Fruit fly (Drosophila melanogaster) whole organism, pupa: Measurements from ENCODE around the gene CG2964.

Experiments used
- CG13204 ChIP-seq: fragments of 200-800 bp; sonication (Bioruptor generic); optimal IDR thresholded peaks from 2 replicates; lab custom pipeline; 2018; ENCODE audit warnings: missing biosample characterization, mild to moderate bottlenecking, missing genetic modification characterization, moderate library complexity
- CG14655 ChIP-seq: fragments of 200-800 bp; sonication (Bioruptor generic); optimal IDR thresholded peaks from 3 replicates; lab custom pipeline; 2017; ENCODE audit warnings: mild to moderate bottlenecking, missing biosample characterization, missing genetic modification reagents, missing genetic modification characterization
- CG15710 ChIP-seq: fragments of 200-800 bp; sonication (Bioruptor generic); optimal IDR thresholded peaks from 2 replicates; lab custom pipeline; 2018; ENCODE audit warnings: missing biosample characterization, mild to moderate bottlenecking, missing genetic modification characterization, moderate library complexity
- CG17806 ChIP-seq: fragments of 200-800 bp; sonication (Bioruptor generic); optimal IDR thresholded peaks from 2 replicates; lab custom pipeline; 2018; ENCODE audit warnings: missing biosample characterization, mild to moderate bottlenecking, missing genetic modification characterization, moderate library complexity
- CG32121 ChIP-seq: fragments of 200-800 bp; sonication (Bioruptor generic); IDR thresholded peaks from 2 replicates; pipeline ENCODE4 v1.3.6; 2022; ENCODE audit warnings: missing biosample characterization, missing genetic modification characterization
- CG4496 ChIP-seq: fragments of 200-800 bp; sonication (Bioruptor generic); IDR thresholded peaks from 3 replicates; pipeline ENCODE4 v1.3.6; 2022; ENCODE audit warnings: missing biosample characterization, missing genetic modification characterization
- CG8159 ChIP-seq: fragments of 200-800 bp; sonication (Bioruptor generic); optimal IDR thresholded peaks from 3 replicates; lab custom pipeline; 2018; ENCODE audit warnings: missing biosample characterization, mild to moderate bottlenecking, missing genetic modification characterization, moderate library complexity
- CG8301 ChIP-seq: fragments of 200-800 bp; sonication (Bioruptor generic); optimal IDR thresholded peaks from 2 replicates; lab custom pipeline; 2018; ENCODE audit warnings: missing biosample characterization, mild to moderate bottlenecking, missing genetic modification characterization
- CG9948 ChIP-seq: fragments of 200-800 bp; sonication (Bioruptor generic); optimal IDR thresholded peaks from 2 replicates; lab custom pipeline; 2018; ENCODE audit warnings: missing biosample characterization, mild to moderate bottlenecking, missing genetic modification characterization, moderate library complexity
- D1 ChIP-seq: fragments of 200-800 bp; sonication (Bioruptor generic); optimal IDR thresholded peaks from 2 replicates; lab custom pipeline; 2018; ENCODE audit warnings: missing biosample characterization, mild to moderate bottlenecking, missing genetic modification characterization, moderate library complexity
- EcR ChIP-seq: fragments of 200-800 bp; sonication (Bioruptor generic); optimal IDR thresholded peaks from 3 replicates; lab custom pipeline; 2019; ENCODE audit warnings: missing biosample characterization, missing genetic modification characterization, mild to moderate bottlenecking, moderate library complexity, missing genetic modification reagents
- Snoo ChIP-seq: fragments of 200-800 bp; sonication (Bioruptor generic); optimal IDR thresholded peaks from 3 replicates; lab custom pipeline; 2017; ENCODE audit warnings: missing biosample characterization, mild to moderate bottlenecking, missing genetic modification characterization, inconsistent platforms
- gl ChIP-seq: fragments of 200-800 bp; sonication (Bioruptor generic); optimal IDR thresholded peaks from 2 replicates; lab custom pipeline; 2018; ENCODE audit warnings: missing biosample characterization, mild to moderate bottlenecking, missing genetic modification characterization

DNA sequence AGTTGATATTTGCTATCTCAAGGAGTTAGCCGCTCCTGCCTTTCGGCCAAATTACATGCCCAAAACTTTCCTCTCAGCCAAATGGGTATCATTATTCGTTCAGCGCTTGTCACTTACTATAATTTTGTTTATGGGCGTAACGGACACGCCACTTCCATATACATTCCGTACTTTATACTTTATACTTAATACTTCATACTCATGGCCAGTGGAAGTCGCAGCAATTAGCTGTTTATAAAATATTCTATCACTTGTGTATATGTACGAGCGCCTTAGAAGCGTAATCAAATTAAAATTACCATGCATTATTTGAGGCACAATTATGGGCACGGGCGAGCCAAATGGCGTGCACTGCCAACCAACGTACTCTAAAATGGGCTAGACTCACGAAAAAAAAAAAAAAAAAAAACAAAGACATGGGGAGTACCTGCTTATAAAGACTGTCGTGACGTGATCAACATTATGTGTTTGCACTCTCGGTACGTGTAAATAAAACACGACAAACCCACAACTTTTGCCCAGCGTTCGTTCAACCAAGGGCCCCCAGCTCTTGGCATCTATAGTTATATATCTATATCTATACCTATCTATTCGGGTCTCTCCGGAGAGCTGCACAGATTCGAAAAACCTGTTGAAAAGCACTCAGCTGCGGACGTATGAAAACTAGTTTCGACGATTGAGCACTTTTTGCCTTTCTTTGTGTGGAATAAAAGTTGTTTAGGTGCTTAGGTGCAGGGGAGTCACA lies 49.1 kb downstream of the CG2964 start:
- no peak for TF ChIP-seq CG13204 (GFP tag; lab: Kevin White, UChicago)
- TF ChIP-seq EcR (GFP tag; lab: Kevin White, UChicago) = peak; percentile 92
- 0 out of 2 replicates have a peak, but pooled peaks have one; percentile 31 for TF ChIP-seq CG32121 (GFP tag; lab: Robert Waterston, UW)
- no peak for TF ChIP-seq gl (tag; lab: Kevin White, UChicago)
- no peak for TF ChIP-seq CG8159
- no peak for TF ChIP-seq CG14655 (GFP tag; lab: Kevin White, UChicago)
- no peak for TF ChIP-seq CG8301
- no peak for TF ChIP-seq CG9948
- no peak for TF ChIP-seq CG15710 (tag; lab: Kevin White, UChicago)
- TF ChIP-seq CG17806 (tag; lab: Kevin White, UChicago) = no peak
- no peak for TF ChIP-seq Snoo (tag; lab: Kevin White, UChicago)
- TF ChIP-seq CG4496 (GFP tag; lab: Robert Waterston, UW) = no peak
- TF ChIP-seq D1 (tag; lab: Kevin White, UChicago) = no peak
